Worm (Caenorhabditis elegans): ENCODE data around the gene lgc-16.

The lgc-16 gene

ce11 chrX:12158641-12159040 is 40.2 kb downstream of the lgc-16 start:
- no peak for TF ChIP-seq dao-5 (tag; optimal IDR thresholded peaks at IDR 0.05)
- no peak for TF ChIP-seq W03F9.2 (tag; optimal IDR thresholded peaks at IDR 0.05)
- no peak for TF ChIP-seq him-1 (tag; optimal IDR thresholded peaks at IDR 0.05)

ce11 chrX:12160002-12160690 is 41.7 kb downstream of the lgc-16 start, which contains the start of gene F57G12.2:
Gene F57G12.2 (minus strand): TSS chrX:12160052.
- TF ChIP-seq dao-5 (tag; optimal IDR thresholded peaks at IDR 0.05): no peak

ce11 chrX:12162659-12163058 is 44.2 kb downstream of the lgc-16 start:
- TF ChIP-seq dao-5 (tag; optimal IDR thresholded peaks at IDR 0.05) (no peak), him-1 (tag; optimal IDR thresholded peaks at IDR 0.05) (no peak), W03F9.2 (tag; optimal IDR thresholded peaks at IDR 0.05) (no peak)

ce11 chrX:12164047-12164446 is 45.6 kb downstream of the lgc-16 start:
- TF ChIP-seq W03F9.2 (tag; optimal IDR thresholded peaks at IDR 0.05) (no peak), dao-5 (tag; optimal IDR thresholded peaks at IDR 0.05) (no peak), him-1 (tag; optimal IDR thresholded peaks at IDR 0.05) (no peak)

ce11 chrX:12164943-12165342 is 46.5 kb downstream of the lgc-16 start:
- TF ChIP-seq dao-5 (tag; optimal IDR thresholded peaks at IDR 0.05) (no peak), him-1 (tag; optimal IDR thresholded peaks at IDR 0.05) (no peak), W03F9.2 (tag; optimal IDR thresholded peaks at IDR 0.05) (no peak)

- TF ChIP-seq him-1 (tag; optimal IDR thresholded peaks at IDR 0.05) (no peak), W03F9.2 (tag; optimal IDR thresholded peaks at IDR 0.05) (no peak), dao-5 (tag; optimal IDR thresholded peaks at IDR 0.05) (no peak)
Measured at ce11 chrX:12167632-12168377, 49.4 kb downstream of the lgc-16 start.

ce11 chrX:12168765-12169164 is 50.3 kb downstream of the lgc-16 start:
- TF ChIP-seq dao-5 (tag; optimal IDR thresholded peaks at IDR 0.05): no peak
- no peak for TF ChIP-seq W03F9.2 (tag; optimal IDR thresholded peaks at IDR 0.05)
- TF ChIP-seq him-1 (tag; optimal IDR thresholded peaks at IDR 0.05): no peak

- no peak for TF ChIP-seq dao-5 (tag; optimal IDR thresholded peaks at IDR 0.05)
- TF ChIP-seq W03F9.2 (tag; optimal IDR thresholded peaks at IDR 0.05): no peak
- no peak for TF ChIP-seq him-1 (tag; optimal IDR thresholded peaks at IDR 0.05)
Measured at ce11 chrX:12169390-12169789, 51.0 kb downstream of the lgc-16 start.

Data from whole organism, L4/young adult.